Fruit fly (Drosophila melanogaster) Kc167 (cell line): ENCODE data around the gene CG13071.

ENCODE experiments used
- Myc ChIP-seq: fragments of >200 bp; optimal IDR thresholded peaks from 2 replicates; lab custom pipeline; 2017; ENCODE audit warnings: missing external identifiers
- Sin3A ChIP-seq: fragments of >200 bp; optimal IDR thresholded peaks from 2 replicates; lab custom pipeline; 2018; ENCODE audit warnings: missing external identifiers
- h ChIP-seq: fragments of >200 bp; optimal IDR thresholded peaks from 3 replicates; lab custom pipeline; 2018; ENCODE audit warnings: missing external identifiers
- insv ChIP-seq: fragments of >200 bp; optimal IDR thresholded peaks from 3 replicates; lab custom pipeline; 2018; ENCODE audit warnings: missing external identifiers
- psq ChIP-seq: fragments of >200 bp; optimal IDR thresholded peaks from 2 replicates; lab custom pipeline; 2017; ENCODE audit warnings: missing external identifiers
- ttk ChIP-seq: sonication (Bioruptor generic); optimal IDR thresholded peaks from 2 replicates; lab custom pipeline; 2017; ENCODE audit warnings: missing external identifiers

CG13071 gene

DNA sequence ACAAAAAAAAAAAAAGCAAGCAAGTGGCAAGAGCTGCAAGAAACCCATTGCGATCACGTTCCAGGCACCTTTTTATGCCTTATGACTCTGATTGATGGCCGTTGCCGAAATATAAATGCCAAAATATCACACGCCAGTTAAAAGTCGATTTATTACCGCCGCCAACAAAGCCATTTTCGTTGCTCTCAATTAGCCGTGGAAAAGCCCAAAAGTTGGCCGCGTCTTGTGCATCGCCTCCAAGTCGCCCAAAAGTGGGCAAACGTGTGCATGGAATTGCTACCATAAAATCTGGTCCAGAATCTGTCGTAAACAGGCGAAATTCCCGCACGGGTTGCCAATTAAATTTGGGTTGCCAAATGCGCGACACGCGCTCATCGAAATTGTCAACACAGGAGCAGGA, 29.1 kb downstream of the CG13071 start:
- TF ChIP-seq Sin3A (lab: Kevin White, UChicago) (no peak), Myc (lab: Kevin White, UChicago) (no peak), h (lab: Kevin White, UChicago) (no peak), ttk (lab: Kevin White, UChicago) (no peak), psq (no peak), insv (lab: Kevin White, UChicago) (no peak)

DNA sequence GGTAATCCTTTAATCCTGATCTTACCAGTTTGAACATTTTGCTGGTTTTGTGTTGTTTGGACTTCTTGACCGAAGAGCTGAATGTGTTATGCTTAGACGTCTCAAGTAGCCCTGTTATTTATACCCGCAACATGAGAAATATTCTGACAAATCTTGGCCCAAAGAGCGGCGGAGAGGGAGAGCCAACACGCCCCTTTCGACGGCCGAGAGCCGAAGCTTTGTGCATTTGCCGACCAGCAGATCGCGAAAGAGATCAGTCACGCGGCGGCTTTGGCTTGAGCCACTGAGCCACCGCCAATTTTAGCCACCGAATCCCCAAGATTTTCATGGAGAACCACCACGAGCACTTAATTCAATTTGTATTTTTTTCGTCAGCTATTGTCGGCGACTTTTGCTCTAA, 32.9 kb downstream of the CG13071 start, which contains the start of gene CG4962:
CG4962 (minus strand) TSS at position 101 of the 400 bp plus-strand sequence.
- TF ChIP-seq Myc (lab: Kevin White, UChicago) (no peak), insv (lab: Kevin White, UChicago) (no peak), Sin3A (lab: Kevin White, UChicago) (no peak), ttk (lab: Kevin White, UChicago) (no peak), h (lab: Kevin White, UChicago) (no peak), psq (no peak)

DNA sequence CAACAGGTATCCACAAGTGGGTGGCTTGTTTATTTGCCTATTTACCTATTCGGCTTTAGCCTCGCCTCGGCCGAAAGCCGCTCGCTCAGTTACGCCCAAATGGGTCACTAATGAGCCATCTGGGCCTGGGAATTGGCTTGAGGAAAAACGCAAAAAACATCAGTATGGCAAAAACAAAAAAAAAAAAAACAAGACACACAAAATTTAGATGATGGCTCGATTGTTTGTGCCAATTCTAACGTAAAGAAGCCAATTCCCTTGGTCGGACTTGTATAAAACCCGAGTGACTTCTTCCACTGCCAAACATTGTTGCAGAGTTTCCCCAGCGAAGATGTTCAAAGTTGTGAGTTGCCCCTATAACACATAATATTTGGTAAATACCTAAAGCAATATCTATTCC, 38.6 kb downstream of the CG13071 start, which contains the start of gene CG4982:
CG4982 (plus strand) TSS at position 301 of the 400 bp plus-strand sequence.
- TF ChIP-seq ttk (lab: Kevin White, UChicago) (no peak), insv (lab: Kevin White, UChicago) (no peak), Myc (lab: Kevin White, UChicago) (no peak), Sin3A (lab: Kevin White, UChicago) (no peak), h (lab: Kevin White, UChicago) (no peak), psq (no peak)

DNA sequence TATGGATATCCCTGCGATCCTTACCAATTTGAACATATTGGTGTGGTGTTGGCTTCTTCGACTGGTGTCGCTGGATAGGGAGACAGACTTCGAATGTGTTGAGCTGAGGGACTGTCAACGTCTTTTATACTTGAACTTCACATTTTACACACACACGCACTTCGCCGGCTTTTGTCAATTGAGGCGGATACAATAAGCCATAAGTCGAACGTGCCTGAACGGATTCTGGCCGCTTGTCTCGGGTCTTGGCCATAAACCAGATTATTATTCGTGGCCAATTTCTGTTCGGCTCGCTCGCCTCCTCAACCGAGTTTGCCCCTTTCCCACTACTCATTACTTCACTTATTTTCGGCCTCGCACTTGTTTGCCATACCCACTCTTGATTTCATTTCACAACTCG, 40.5 kb downstream of the CG13071 start, which contains the start of gene CG13044:
CG13044 (minus strand) TSS at position 101 of the 400 bp plus-strand sequence.
- TF ChIP-seq Sin3A (lab: Kevin White, UChicago) = no peak

DNA sequence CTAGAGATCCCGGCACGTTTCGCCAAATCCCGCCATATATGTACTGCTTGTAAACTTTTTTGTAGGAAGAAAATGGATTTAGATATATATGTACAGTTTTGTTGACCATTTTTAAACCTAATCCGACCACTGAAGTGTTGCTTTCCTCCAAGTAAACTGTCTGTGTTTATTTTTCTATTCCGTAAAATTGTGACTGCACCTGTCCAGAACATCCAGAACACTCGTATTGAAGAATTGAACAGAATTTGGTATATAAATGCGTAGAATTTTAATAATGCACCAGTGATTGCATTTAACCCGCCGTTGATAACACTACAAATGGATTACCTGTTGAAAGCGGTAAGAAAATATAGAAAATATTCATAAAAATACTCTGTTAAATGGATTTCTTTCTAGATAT, 41.4 kb downstream of the CG13071 start, which contains the start of gene CG43249:
CG43249 (plus strand) TSS at position 301 of the 400 bp plus-strand sequence.
- no peak for TF ChIP-seq h (lab: Kevin White, UChicago)
- TF ChIP-seq Sin3A (lab: Kevin White, UChicago) = no peak
- no peak for TF ChIP-seq ttk (lab: Kevin White, UChicago)
- TF ChIP-seq insv (lab: Kevin White, UChicago) = no peak
- TF ChIP-seq psq = no peak
- TF ChIP-seq Myc (lab: Kevin White, UChicago) = no peak

DNA sequence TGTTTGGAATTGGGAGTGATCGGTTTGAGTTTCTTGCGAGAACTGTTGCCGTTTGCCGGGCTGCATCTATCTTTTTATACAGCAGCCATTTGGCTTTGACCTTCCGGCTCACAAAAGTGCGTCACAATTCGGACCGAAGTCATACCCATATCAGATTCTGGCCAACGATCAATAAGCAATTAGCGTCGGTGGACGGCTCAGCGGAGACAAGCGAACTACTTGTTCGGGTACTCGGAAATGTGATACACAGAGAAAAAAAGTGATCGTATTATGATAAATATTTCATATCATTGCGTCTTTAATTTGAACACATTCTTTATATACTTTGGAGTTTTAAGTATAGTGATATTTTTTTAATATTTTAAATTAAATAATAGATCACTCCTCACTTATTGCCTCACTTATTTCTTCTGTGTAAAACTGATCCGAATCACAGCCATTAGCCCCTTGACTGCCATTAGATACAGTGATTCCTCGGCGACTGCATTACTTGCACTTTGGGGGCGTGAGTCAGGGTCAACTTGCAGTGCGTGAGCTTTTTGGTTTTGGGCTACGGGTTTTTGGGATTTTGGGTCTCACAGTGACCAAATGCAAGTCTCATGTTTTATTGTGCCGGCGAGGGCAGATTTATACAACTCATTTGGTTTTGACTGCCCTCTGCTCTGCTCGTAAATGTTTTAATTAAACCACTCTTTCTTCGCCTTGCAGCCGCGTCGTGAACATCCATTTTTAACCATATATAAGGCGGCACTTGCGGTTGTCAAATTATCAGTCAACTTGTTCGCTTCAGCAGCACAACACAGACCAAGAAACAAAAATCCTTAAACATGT, 43.5 kb downstream of the CG13071 start, which contains the start of the genes CG13043 and CG13063:
CG13043 (minus strand) TSS at position 51 of the 831 bp plus-strand sequence.
CG13063 (plus strand) TSS at position 781 of the 831 bp plus-strand sequence.
- TF ChIP-seq Sin3A (lab: Kevin White, UChicago) (no peak), insv (lab: Kevin White, UChicago) (no peak), h (lab: Kevin White, UChicago) (no peak), ttk (lab: Kevin White, UChicago) (no peak), Myc (lab: Kevin White, UChicago) (no peak), psq (no peak)

DNA sequence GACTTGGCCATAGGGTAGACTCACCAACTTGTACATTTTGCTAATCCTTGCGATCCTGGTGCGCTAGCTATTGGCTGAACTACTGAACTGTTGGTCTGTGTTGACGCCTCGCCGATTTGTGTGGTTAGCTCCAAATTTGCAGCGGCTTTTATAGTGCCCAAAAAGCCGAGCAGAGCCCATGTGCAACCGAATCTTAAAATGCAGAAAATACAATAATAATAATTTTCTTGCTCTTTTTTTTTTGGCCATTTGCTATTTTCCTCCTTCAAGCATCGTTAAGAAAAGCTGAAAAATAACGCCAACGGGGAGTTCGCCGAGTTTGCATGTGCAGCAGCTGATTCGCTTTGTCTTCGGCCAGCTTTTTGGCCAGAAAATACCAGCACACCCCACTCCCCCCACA, 45.8 kb downstream of the CG13071 start, which contains the start of gene CG13042:
CG13042 (minus strand) TSS at position 101 of the 400 bp plus-strand sequence.
- no peak for TF ChIP-seq insv (lab: Kevin White, UChicago)
- no peak for TF ChIP-seq ttk (lab: Kevin White, UChicago)

DNA sequence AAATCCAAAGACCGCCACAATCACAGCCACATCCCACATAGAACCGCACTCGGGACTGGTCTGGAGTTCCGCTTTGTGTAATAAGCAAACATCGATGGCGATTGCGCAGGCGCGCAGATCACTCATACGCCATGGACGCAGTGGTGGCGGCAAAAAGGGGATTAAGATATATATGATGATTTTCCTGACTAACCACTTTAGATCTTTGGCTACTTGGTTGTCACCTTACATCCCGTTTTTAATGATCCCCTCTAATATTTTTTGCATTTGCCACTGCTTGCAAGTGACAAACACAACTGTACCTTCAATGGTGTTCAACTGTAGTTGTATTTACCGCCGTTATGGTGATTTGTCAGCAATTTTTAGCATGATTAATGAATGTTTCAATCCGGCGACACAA, 47.4 kb downstream of the CG13071 start:
- TF ChIP-seq Sin3A (lab: Kevin White, UChicago) (no peak), psq (no peak), ttk (lab: Kevin White, UChicago) (no peak)
